Worm (Caenorhabditis elegans): ENCODE results near the gene F54E4.4.
A peak's percentile ranks its signal among the peaks of the same experiment; 100 is the strongest.

Gene F54E4.4

DNA sequence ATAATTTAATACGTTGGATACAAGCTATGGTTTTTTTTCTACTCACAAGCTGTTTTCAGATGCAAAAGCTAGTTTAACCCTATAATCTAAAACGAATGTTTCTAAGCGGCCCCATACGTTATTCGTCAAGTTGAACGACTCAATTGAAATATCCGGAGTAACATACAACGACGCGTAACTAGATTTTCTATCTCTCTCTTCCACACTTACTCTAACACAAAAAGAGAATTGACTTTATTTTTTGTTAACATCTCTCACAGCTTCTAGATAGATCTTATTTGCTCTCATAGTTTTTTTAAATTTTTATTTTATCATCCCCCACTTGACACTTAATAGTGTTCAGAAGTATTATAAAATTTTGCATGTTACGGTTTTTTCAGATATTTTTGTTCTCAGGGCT lies 52.1 kb downstream of the F54E4.4 start:
- TF ChIP-seq madf-2 (tag; optimal IDR thresholded peaks at IDR 0.05) (no peak), unc-42 (tag; optimal IDR thresholded peaks at IDR 0.05) (peak; percentile 94)

Measured in whole organism, late embryonic.